Fruit fly (Drosophila melanogaster) ovary, adult (tissue): ENCODE measurements around the gene CG4982.

ENCODE experiments used
- CG17801 ChIP-seq: fragments of 200-800 bp; optimal IDR thresholded peaks from 2 replicates; lab custom pipeline; 2019; ENCODE audit warnings: missing biosample characterization, mild to moderate bottlenecking, missing genetic modification characterization, moderate library complexity; ENCODE audit not compliant: partially characterized antibody

CG4982 gene

dm6 chr3L:16279171-16279570 is 22.1 kb upstream of the CG4982 start, which contains the start of gene CG13050:
TSS of gene CG13050 (minus strand) at chr3L:16279271.
- no peak for TF ChIP-seq CG17801

DNA sequence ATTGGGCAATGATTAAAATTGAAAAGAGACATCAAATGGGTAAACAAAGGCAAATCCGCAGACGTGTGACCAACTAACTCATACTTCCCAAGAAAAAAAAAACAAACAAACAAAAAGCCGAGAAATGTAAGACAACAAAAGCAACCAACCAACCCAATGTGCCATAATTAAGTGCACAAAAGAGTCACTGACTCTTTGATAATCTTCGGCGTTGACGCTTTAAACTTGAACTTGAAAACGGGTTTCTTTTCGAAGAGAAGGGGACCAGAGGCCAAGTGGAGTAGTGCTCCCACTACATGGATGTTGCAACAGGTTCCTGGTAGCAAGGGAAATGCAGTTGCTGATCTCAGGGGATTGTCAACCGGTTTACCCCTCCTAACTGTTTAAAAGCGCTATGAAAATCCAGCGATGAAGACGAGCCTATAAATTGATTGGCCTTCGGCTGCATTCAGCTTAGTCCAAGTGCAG is 21.2 kb upstream of the CG4982 start, which contains the start of gene CG13064:
CG13064 (plus strand) TSS at position 418 of the 468 bp plus-strand sequence.
- no peak for TF ChIP-seq CG17801

DNA sequence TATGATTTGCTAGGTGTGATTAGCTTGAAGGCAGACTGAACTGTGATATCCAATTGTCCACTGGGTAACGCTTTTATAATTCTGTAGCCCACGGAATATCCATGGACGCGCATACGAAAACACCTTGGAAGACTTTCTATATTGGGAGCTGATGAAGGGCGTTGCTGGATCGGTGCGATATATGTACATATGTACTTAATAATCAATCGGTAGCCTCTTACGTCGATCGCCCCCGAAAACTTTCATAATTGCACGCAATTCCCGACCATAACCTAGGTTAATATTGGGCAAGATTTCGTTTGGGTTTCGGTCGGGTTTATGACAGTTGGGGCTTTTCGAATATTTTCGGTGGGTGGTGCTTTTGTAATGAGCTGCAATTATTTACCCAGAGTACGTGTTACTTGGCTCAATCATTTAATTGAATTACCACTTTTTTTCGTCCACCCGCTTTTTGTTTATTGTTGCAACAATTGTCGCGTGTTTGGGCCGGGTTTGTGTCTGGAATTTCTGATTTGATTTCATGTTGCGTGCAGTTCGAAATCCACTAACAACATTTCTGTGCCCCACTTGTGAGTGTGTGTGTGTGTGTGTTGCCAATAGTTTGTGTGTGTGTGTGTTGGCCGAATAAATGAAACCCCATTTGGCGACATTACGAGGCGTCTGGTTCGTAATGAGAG is 19.2 kb upstream of the CG4982 start, which contains the start of gene CG13049:
CG13049 (minus strand) TSS at position 51 of the 677 bp plus-strand sequence.
- TF ChIP-seq CG17801: no peak

- TF ChIP-seq CG17801: no peak
Measured at dm6 chr3L:16283821-16284220, 17.4 kb upstream of the CG4982 start, which contains the start of gene CG13048. TSS of gene CG13048 (minus strand) at chr3L:16283921.

DNA sequence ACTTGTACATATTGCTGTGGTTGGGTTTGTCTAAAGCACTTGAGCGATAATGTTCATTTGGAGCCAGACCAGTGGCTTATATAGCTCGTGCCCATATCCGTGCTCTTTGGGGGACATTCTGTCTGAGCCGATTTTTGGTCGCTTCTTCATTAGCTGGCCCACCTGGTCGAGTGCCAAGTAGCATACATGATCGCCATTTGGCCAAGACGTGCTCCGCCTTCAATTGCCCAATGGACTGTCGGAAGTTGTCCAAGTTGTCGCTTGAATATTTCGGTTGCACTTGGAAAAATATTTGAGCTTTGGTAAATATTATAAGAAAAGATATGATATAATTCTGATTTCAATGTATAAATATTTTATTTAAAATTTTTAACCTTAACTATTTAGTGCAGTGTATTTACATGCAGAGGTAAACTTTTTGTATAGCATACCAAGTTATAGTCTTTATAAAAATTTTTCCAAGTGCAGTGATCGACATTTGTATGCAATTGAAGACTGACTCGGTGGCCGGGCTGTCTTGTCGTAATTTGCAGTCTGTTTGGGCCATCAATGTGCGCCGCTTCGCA is 15.8 kb upstream of the CG4982 start, which contains the start of gene CG13047:
CG13047 (minus strand) TSS at position 51 of the 566 bp plus-strand sequence.
- TF ChIP-seq CG17801: no peak

DNA sequence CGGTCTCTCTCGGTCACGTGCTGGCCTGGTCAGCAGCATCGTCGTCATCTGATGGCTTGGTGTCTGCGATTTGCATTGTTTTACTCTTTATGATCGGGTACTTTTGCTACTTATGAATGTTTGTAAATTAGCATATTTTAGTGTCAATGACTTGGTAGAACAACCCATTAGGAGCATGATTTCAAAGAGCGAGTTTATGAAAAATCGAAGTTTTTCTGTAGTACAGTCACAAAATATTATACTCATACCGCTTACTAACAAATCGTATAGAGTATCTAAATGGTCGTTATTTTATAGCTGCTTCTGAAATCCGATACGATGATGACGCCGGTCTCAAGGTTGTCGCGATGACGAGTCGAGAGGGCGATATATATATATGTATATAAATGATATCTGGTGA is 15.0 kb upstream of the CG4982 start:
- no peak for TF ChIP-seq CG17801

- no peak for TF ChIP-seq CG17801
Measured at dm6 chr3L:16288322-16288721, 12.9 kb upstream of the CG4982 start, which contains the start of gene CG13046. TSS of gene CG13046 (minus strand) at chr3L:16288422.

DNA sequence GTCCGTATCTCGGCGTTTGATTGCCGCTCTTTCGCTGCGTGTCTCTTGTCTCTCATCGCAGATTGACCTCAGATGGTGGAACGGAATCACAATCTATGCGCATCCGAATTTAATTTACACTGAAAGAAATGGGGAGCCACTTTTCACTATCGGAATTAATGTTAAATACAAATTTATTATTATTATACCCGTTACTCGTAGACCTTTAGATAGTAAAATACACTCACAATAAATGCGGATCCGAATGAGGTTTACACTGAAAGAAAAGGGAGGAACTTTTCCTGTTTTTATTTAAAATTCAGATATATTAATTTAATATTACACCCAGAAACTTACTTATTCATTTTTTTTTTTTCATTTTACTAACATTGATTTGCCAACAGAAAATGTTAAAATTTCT is 12.2 kb upstream of the CG4982 start:
- TF ChIP-seq CG17801: no peak

dm6 chr3L:16290850-16291249 is 10.4 kb upstream of the CG4982 start, which contains the start of gene CG13045:
TSS of gene CG13045 (minus strand) at chr3L:16290950.
- no peak for TF ChIP-seq CG17801

DNA sequence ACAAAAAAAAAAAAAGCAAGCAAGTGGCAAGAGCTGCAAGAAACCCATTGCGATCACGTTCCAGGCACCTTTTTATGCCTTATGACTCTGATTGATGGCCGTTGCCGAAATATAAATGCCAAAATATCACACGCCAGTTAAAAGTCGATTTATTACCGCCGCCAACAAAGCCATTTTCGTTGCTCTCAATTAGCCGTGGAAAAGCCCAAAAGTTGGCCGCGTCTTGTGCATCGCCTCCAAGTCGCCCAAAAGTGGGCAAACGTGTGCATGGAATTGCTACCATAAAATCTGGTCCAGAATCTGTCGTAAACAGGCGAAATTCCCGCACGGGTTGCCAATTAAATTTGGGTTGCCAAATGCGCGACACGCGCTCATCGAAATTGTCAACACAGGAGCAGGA is 9.6 kb upstream of the CG4982 start:
- TF ChIP-seq CG17801: no peak

DNA sequence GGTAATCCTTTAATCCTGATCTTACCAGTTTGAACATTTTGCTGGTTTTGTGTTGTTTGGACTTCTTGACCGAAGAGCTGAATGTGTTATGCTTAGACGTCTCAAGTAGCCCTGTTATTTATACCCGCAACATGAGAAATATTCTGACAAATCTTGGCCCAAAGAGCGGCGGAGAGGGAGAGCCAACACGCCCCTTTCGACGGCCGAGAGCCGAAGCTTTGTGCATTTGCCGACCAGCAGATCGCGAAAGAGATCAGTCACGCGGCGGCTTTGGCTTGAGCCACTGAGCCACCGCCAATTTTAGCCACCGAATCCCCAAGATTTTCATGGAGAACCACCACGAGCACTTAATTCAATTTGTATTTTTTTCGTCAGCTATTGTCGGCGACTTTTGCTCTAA is 5.8 kb upstream of the CG4982 start, which contains the start of gene CG4962:
CG4962 (minus strand) TSS at position 101 of the 400 bp plus-strand sequence.
- TF ChIP-seq CG17801: no peak

DNA sequence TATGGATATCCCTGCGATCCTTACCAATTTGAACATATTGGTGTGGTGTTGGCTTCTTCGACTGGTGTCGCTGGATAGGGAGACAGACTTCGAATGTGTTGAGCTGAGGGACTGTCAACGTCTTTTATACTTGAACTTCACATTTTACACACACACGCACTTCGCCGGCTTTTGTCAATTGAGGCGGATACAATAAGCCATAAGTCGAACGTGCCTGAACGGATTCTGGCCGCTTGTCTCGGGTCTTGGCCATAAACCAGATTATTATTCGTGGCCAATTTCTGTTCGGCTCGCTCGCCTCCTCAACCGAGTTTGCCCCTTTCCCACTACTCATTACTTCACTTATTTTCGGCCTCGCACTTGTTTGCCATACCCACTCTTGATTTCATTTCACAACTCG is 1.8 kb downstream of the CG4982 start, which contains the start of gene CG13044:
CG13044 (minus strand) TSS at position 101 of the 400 bp plus-strand sequence.
- TF ChIP-seq CG17801: no peak

DNA sequence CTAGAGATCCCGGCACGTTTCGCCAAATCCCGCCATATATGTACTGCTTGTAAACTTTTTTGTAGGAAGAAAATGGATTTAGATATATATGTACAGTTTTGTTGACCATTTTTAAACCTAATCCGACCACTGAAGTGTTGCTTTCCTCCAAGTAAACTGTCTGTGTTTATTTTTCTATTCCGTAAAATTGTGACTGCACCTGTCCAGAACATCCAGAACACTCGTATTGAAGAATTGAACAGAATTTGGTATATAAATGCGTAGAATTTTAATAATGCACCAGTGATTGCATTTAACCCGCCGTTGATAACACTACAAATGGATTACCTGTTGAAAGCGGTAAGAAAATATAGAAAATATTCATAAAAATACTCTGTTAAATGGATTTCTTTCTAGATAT is 2.7 kb downstream of the CG4982 start, which contains the start of gene CG43249:
CG43249 (plus strand) TSS at position 301 of the 400 bp plus-strand sequence.
- TF ChIP-seq CG17801: no peak

DNA sequence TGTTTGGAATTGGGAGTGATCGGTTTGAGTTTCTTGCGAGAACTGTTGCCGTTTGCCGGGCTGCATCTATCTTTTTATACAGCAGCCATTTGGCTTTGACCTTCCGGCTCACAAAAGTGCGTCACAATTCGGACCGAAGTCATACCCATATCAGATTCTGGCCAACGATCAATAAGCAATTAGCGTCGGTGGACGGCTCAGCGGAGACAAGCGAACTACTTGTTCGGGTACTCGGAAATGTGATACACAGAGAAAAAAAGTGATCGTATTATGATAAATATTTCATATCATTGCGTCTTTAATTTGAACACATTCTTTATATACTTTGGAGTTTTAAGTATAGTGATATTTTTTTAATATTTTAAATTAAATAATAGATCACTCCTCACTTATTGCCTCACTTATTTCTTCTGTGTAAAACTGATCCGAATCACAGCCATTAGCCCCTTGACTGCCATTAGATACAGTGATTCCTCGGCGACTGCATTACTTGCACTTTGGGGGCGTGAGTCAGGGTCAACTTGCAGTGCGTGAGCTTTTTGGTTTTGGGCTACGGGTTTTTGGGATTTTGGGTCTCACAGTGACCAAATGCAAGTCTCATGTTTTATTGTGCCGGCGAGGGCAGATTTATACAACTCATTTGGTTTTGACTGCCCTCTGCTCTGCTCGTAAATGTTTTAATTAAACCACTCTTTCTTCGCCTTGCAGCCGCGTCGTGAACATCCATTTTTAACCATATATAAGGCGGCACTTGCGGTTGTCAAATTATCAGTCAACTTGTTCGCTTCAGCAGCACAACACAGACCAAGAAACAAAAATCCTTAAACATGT is 4.8 kb downstream of the CG4982 start, which contains the start of the genes CG13043 and CG13063:
CG13043 (minus strand) TSS at position 51 of the 831 bp plus-strand sequence.
CG13063 (plus strand) TSS at position 781 of the 831 bp plus-strand sequence.
- TF ChIP-seq CG17801: no peak

DNA sequence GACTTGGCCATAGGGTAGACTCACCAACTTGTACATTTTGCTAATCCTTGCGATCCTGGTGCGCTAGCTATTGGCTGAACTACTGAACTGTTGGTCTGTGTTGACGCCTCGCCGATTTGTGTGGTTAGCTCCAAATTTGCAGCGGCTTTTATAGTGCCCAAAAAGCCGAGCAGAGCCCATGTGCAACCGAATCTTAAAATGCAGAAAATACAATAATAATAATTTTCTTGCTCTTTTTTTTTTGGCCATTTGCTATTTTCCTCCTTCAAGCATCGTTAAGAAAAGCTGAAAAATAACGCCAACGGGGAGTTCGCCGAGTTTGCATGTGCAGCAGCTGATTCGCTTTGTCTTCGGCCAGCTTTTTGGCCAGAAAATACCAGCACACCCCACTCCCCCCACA is 7.1 kb downstream of the CG4982 start, which contains the start of gene CG13042:
CG13042 (minus strand) TSS at position 101 of the 400 bp plus-strand sequence.
- no peak for TF ChIP-seq CG17801

- TF ChIP-seq CG17801: no peak
Measured at dm6 chr3L:16309972-16310371, 8.7 kb downstream of the CG4982 start.
